Worm (Caenorhabditis elegans): ENCODE measurements around the gene clec-202.

- TF ChIP-seq snpc-4 (tag; optimal IDR thresholded peaks at IDR 0.05) (no peak), F26F4.8 (GFP tag; conservative IDR thresholded peaks at IDR 0.05) (no peak), dmd-6 (GFP tag; IDR thresholded peaks at IDR 0.05) (no peak), unc-62 (GFP tag; optimal IDR thresholded peaks at IDR 0.05 in 1 of 2) (no peak), unc-62 (tag; optimal IDR thresholded peaks at IDR 0.05) (no peak), dmd-9 (GFP tag; IDR thresholded peaks at IDR 0.05) (no peak), mep-1 (tag; optimal IDR thresholded peaks at IDR 0.05) (no peak)
These were observed 44.3 kb downstream of the clec-202 start, which contains the start of gene pmp-4 for ce11 chrIV:17405530-17405929.
